Worm (Caenorhabditis elegans) whole organism, L1 larva: ENCODE data around the gene T14B1.1.

Experiments used
- C04F5.9 ChIP-seq: sonication (generic microtip); optimal IDR thresholded peaks from 2 replicates; lab custom pipeline; 2016; ENCODE audit warnings: missing genetic modification characterization, missing compliant biosample characterization
- C16A3.4 ChIP-seq: fragments of 150-350 bp; optimal IDR thresholded peaks from 2 replicates; lab custom pipeline; 2014; ENCODE audit warnings: missing biosample characterization, missing genetic modification characterization
- C34B4.2 ChIP-seq: sonication (generic microtip); optimal IDR thresholded peaks from 2 replicates; lab custom pipeline; 2017; ENCODE audit warnings: mild to moderate bottlenecking, missing genetic modification characterization, missing compliant biosample characterization
- aha-1 ChIP-seq: fragments of 150-350 bp; optimal IDR thresholded peaks from 2 replicates; lab custom pipeline; 2014; ENCODE audit warnings: missing biosample characterization, missing genetic modification characterization
- alr-1 ChIP-seq: fragments of 200-800 bp; sonication (Bioruptor generic); optimal IDR thresholded peaks from 2 replicates; lab custom pipeline; 2018; ENCODE audit warnings: borderline replicate concordance, mild to moderate bottlenecking, missing genetic modification characterization, missing compliant biosample characterization
- aly-2 ChIP-seq: fragments of 150-350 bp; optimal IDR thresholded peaks from 2 replicates; lab custom pipeline; 2014; ENCODE audit warnings: missing biosample characterization, missing genetic modification characterization
- ceh-63 ChIP-seq: fragments of 200-800 bp; sonication (Bioruptor generic); optimal IDR thresholded peaks from 2 replicates; lab custom pipeline; 2018; ENCODE audit warnings: mild to moderate bottlenecking, missing genetic modification characterization, missing compliant biosample characterization
- ceh-8 ChIP-seq: fragments of 200-800 bp; sonication (Bioruptor generic); optimal IDR thresholded peaks from 2 replicates; lab custom pipeline; 2018; ENCODE audit warnings: mild to moderate bottlenecking, missing genetic modification characterization, moderate library complexity, missing compliant biosample characterization
- ceh-82 ChIP-seq, 3 experiments: fragments of 150-350 bp in 1 of 3; sonication (generic microtip) in 2 of 3; optimal IDR thresholded peaks; 2 replicates each; lab custom pipeline; 2014 to 2017; ENCODE audit warnings: missing biosample characterization in 3 of 3, missing genetic modification characterization in 3 of 3
- ceh-88 ChIP-seq: fragments of 200-800 bp; sonication (Bioruptor generic); IDR thresholded peaks from 2 replicates; pipeline ENCODE4 v1.3.6; 2022; ENCODE audit warnings: missing genetic modification characterization, missing compliant biosample characterization
- ceh-90 ChIP-seq: sonication (generic microtip); optimal IDR thresholded peaks from 2 replicates; lab custom pipeline; 2016; ENCODE audit warnings: missing genetic modification characterization, missing compliant biosample characterization
- dsc-1 ChIP-seq: sonication (generic microtip); optimal IDR thresholded peaks from 2 replicates; lab custom pipeline; 2016; ENCODE audit warnings: mild to moderate bottlenecking, missing genetic modification characterization, missing compliant biosample characterization
- efl-1 ChIP-seq, 4 experiments: fragments of 150-350 bp; optimal IDR thresholded peaks in 3 of 4; peaks in 1 of 4; 1 replicate in 1 of 4; 2 replicates in 3 of 4; lab custom pipeline; 2014; ENCODE audit warnings: missing biosample characterization in 2 of 4, missing genetic modification characterization in 2 of 4, missing genetic modification reagents in 2 of 4
- egl-27 ChIP-seq, 2 experiments: fragments of 150-350 bp in 1 of 2; sonication (generic microtip); optimal IDR thresholded peaks; 3 replicates each; lab custom pipeline; 2017 to 2018; ENCODE audit warnings: missing biosample characterization in 2 of 2, missing genetic modification characterization in 2 of 2, missing genetic modification reagents in 2 of 2
- elt-2 ChIP-seq: sonication (generic microtip); optimal IDR thresholded peaks from 2 replicates; lab custom pipeline; 2016; ENCODE audit warnings: missing genetic modification characterization, mild to moderate bottlenecking, inconsistent platforms, missing compliant biosample characterization, missing genetic modification reagents
- elt-3 ChIP-seq, 6 experiments: fragments of 150-350 bp in 1 of 6; sonication (generic microtip); optimal IDR thresholded peaks; 2 replicates each; lab custom pipeline; 2017 to 2018; ENCODE audit warnings: missing biosample characterization in 6 of 6, missing genetic modification characterization in 6 of 6, inconsistent platforms in 1 of 6
- ets-5 ChIP-seq: fragments of 200-800 bp; sonication (Bioruptor generic); IDR thresholded peaks from 2 replicates; pipeline ENCODE4 v1.3.6; 2022; ENCODE audit warnings: missing genetic modification characterization, missing compliant biosample characterization
- fkh-10 ChIP-seq: sonication (generic microtip); optimal IDR thresholded peaks from 2 replicates; lab custom pipeline; 2017; ENCODE audit warnings: missing biosample characterization, missing genetic modification reagents, missing genetic modification characterization
- fkh-8 ChIP-seq: sonication (generic microtip); optimal IDR thresholded peaks from 2 replicates; lab custom pipeline; 2016; ENCODE audit warnings: mild to moderate bottlenecking, missing genetic modification characterization, missing compliant biosample characterization
- grh-1 ChIP-seq: fragments of 200-800 bp; sonication (Bioruptor generic); IDR thresholded peaks from 2 replicates; pipeline ENCODE4 v1.3.6; 2022; ENCODE audit warnings: missing genetic modification reagents, missing genetic modification characterization, missing compliant biosample characterization
- irx-1 ChIP-seq: sonication (generic microtip); optimal IDR thresholded peaks from 2 replicates; lab custom pipeline; 2016; ENCODE audit warnings: missing genetic modification characterization, missing compliant biosample characterization
- jun-1 ChIP-seq: fragments of 150-350 bp; optimal IDR thresholded peaks from 2 replicates; lab custom pipeline; 2014; ENCODE audit warnings: missing biosample characterization, missing genetic modification reagents, missing genetic modification characterization
- lin-14 ChIP-seq: fragments of 200-800 bp; sonication (Bioruptor generic); optimal IDR thresholded peaks from 2 replicates; lab custom pipeline; 2018; ENCODE audit warnings: mild to moderate bottlenecking, missing genetic modification characterization, moderate library complexity, missing compliant biosample characterization
- lin-35 ChIP-seq, 2 experiments: fragments of 150-350 bp; optimal IDR thresholded peaks; 2 replicates each; lab custom pipeline; 2014; ENCODE audit warnings: missing biosample characterization in 2 of 2, missing genetic modification characterization in 2 of 2, missing genetic modification reagents in 2 of 2
- lsy-2 ChIP-seq, 2 experiments: fragments of 150-350 bp; optimal IDR thresholded peaks; 2 replicates each; lab custom pipeline; 2014; ENCODE audit warnings: missing biosample characterization in 2 of 2, missing genetic modification characterization in 2 of 2
- mdl-1 ChIP-seq, 2 experiments: fragments of 150-350 bp; optimal IDR thresholded peaks; 2 replicates each; lab custom pipeline; 2014 to 2017; ENCODE audit warnings: missing biosample characterization in 2 of 2, missing genetic modification characterization in 2 of 2, inconsistent platforms in 1 of 2
- mep-1 ChIP-seq: fragments of 150-350 bp; optimal IDR thresholded peaks from 2 replicates; lab custom pipeline; 2014; ENCODE audit warnings: missing biosample characterization, missing genetic modification characterization
- nhr-12 ChIP-seq: sonication (generic microtip); optimal IDR thresholded peaks from 2 replicates; lab custom pipeline; 2017; ENCODE audit warnings: missing biosample characterization, missing genetic modification characterization
- nhr-20 ChIP-seq: sonication (generic microtip); optimal IDR thresholded peaks from 2 replicates; lab custom pipeline; 2016; ENCODE audit warnings: mild to moderate bottlenecking, missing genetic modification characterization, missing compliant biosample characterization
- nhr-237 ChIP-seq: fragments of 150-350 bp; optimal IDR thresholded peaks from 2 replicates; lab custom pipeline; 2014; ENCODE audit warnings: missing biosample characterization, missing genetic modification characterization
- nhr-28 ChIP-seq: fragments of 150-350 bp; optimal IDR thresholded peaks from 2 replicates; lab custom pipeline; 2014; ENCODE audit warnings: missing biosample characterization, missing genetic modification characterization
- nhr-71 ChIP-seq: sonication (generic microtip); optimal IDR thresholded peaks from 2 replicates; lab custom pipeline; 2016; ENCODE audit warnings: mild to moderate bottlenecking, missing genetic modification characterization, moderate library complexity, missing compliant biosample characterization
- nhr-85 ChIP-seq: sonication (generic microtip); peaks from one replicate; lab custom pipeline; 2016; ENCODE audit warnings: missing genetic modification characterization, inconsistent platforms, missing compliant biosample characterization
- nhr-90 ChIP-seq: sonication (generic microtip); optimal IDR thresholded peaks from 2 replicates; lab custom pipeline; 2016; ENCODE audit warnings: mild to moderate bottlenecking, missing genetic modification characterization, missing compliant biosample characterization; ENCODE audit not compliant: poor library complexity
- pag-3 ChIP-seq: sonication (generic microtip); optimal IDR thresholded peaks from 2 replicates; lab custom pipeline; 2017; ENCODE audit warnings: missing genetic modification characterization, mild to moderate bottlenecking, missing compliant biosample characterization, antibody characterized with exemption, borderline replicate concordance; ENCODE audit not compliant: insufficient read depth
- rnt-1 ChIP-seq: sonication (generic microtip); optimal IDR thresholded peaks from 2 replicates; lab custom pipeline; 2016; ENCODE audit warnings: mild to moderate bottlenecking, missing genetic modification characterization, moderate library complexity, missing compliant biosample characterization
- sox-4 ChIP-seq: sonication (generic microtip); optimal IDR thresholded peaks from 2 replicates; lab custom pipeline; 2016; ENCODE audit warnings: missing genetic modification characterization, missing compliant biosample characterization
- sptf-1 ChIP-seq: fragments of 150-350 bp; optimal IDR thresholded peaks from 2 replicates; lab custom pipeline; 2014; ENCODE audit warnings: missing biosample characterization, missing genetic modification characterization
- tlp-1 ChIP-seq: fragments of 150-350 bp; optimal IDR thresholded peaks from 2 replicates; lab custom pipeline; 2014; ENCODE audit warnings: missing biosample characterization, missing genetic modification characterization
- unc-30 ChIP-seq: sonication (generic microtip); optimal IDR thresholded peaks from 2 replicates; lab custom pipeline; 2017; ENCODE audit warnings: missing biosample characterization, missing genetic modification characterization
- zag-1 ChIP-seq: fragments of 150-350 bp; optimal IDR thresholded peaks from 2 replicates; lab custom pipeline; 2014; ENCODE audit warnings: missing biosample characterization, missing genetic modification characterization
- zip-4 ChIP-seq: fragments of 200-800 bp; sonication (Bioruptor generic); optimal IDR thresholded peaks from 2 replicates; lab custom pipeline; 2018; ENCODE audit warnings: mild to moderate bottlenecking, missing genetic modification characterization, moderate library complexity, missing compliant biosample characterization
- ztf-11 ChIP-seq, 2 experiments: sonication (generic microtip); optimal IDR thresholded peaks; 2 replicates each; lab custom pipeline; 2016 to 2017; ENCODE audit warnings: missing genetic modification characterization in 2 of 2, missing biosample characterization in 1 of 2, missing compliant biosample characterization in 1 of 2

Gene T14B1.1

DNA sequence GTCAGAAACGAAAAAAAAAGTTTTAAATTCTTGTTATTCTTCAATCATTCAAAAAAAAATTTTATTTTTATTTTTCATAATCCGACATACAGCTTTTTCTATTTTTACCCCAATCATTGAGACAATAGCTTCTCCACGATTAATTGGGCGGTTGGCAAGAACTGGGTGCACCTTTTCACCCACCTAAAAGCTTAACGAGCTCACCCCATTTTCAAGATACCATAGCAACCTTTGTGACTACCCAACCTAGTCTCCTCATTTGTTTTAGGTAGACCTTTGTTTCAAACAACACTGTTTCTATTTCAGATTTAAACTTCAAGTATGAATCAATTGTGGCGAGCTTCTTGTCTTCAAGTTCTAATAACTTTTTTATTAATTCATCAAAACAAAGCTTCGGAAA lies 29.8 kb upstream of the T14B1.1 start, which contains the start of gene dyf-7:
Gene dyf-7, plus strand, starts transcription at position 301 of the 400 bp plus-strand sequence.
- TF ChIP-seq ceh-88 (GFP tag; lab: Robert Waterston, UW) (no peak), sox-4 (tag; lab: Kevin White, UChicago) (no peak), nhr-12 (tag; lab: Kevin White, UChicago) (no peak), dsc-1 (no peak), egl-27 (tag; optimal IDR thresholded peaks at IDR 0.05; lab: Kevin White, UChicago) (no peak), C04F5.9 (tag; lab: Kevin White, UChicago) (no peak), alr-1 (tag; lab: Kevin White, UChicago) (no peak), ceh-90 (tag; lab: Kevin White, UChicago) (no peak), grh-1 (GFP tag; lab: Robert Waterston, UW) (no peak), lin-35 (GFP tag; optimal IDR thresholded peaks at IDR 0.05; lab: Kevin White, UChicago) (no peak), elt-3 (tag; optimal IDR thresholded peaks at IDR 0.05; lab: Kevin White, UChicago) (no peak), nhr-28 (no peak), ceh-82 (tag; optimal IDR thresholded peaks at IDR 0.05; lab: Kevin White, UChicago) (no peak), nhr-20 (tag; lab: Kevin White, UChicago) (no peak), irx-1 (no peak), aha-1 (no peak), ceh-8 (GFP tag; lab: Kevin White, UChicago) (no peak), fkh-8 (tag; lab: Kevin White, UChicago) (no peak)

DNA sequence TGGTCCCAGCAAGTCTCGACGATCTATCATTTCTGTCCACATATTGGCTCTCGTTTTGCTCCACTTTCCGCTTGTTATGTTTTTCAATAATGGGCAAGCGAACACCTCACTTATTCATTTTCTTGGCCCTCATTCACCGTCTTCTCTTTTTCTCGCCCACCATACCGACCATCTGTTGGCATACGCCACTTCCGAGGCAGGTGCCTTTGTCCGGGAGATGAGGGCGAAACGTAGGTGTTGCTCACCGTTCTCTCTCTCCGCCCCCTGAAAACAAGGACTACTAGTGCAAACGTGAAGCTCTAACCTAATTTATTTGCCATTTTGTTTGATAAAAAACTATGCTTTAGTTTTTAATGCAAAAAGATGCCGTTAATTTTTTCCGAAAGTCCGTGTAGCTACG lies 29.1 kb upstream of the T14B1.1 start:
- TF ChIP-seq efl-1 (optimal IDR thresholded peaks at IDR 0.05; lab: Kevin White, UChicago) (no peak), efl-1 (GFP tag; optimal IDR thresholded peaks at IDR 0.05 in 1 of 2; lab: Kevin White, UChicago) (no peak), ceh-63 (GFP tag; lab: Kevin White, UChicago) (no peak), dsc-1 (no peak), sptf-1 (no peak), fkh-8 (tag; lab: Kevin White, UChicago) (no peak), ets-5 (GFP tag; lab: Robert Waterston, UW) (no peak), nhr-28 (no peak), nhr-237 (no peak), nhr-90 (tag; lab: Kevin White, UChicago) (no peak), zag-1 (tag; lab: Kevin White, UChicago) (no peak), lin-35 (GFP tag; optimal IDR thresholded peaks at IDR 0.05; lab: Kevin White, UChicago) (no peak)

- TF ChIP-seq ceh-82 (tag; optimal IDR thresholded peaks at IDR 0.05; lab: Kevin White, UChicago) (no peak), aly-2 (tag; lab: Kevin White, UChicago) (no peak), mep-1 (tag; lab: Kevin White, UChicago) (no peak), dsc-1 (peak; percentile 72), pag-3 (tag; lab: Kevin White, UChicago) (no peak), nhr-85 (tag; lab: Kevin White, UChicago) (no peak), ztf-11 (tag; optimal IDR thresholded peaks at IDR 0.05; lab: Kevin White, UChicago) (no peak)
These were observed 21.9 kb upstream of the T14B1.1 start, which contains the start of gene npr-18 for ce11 chrX:9690445-9690844. npr-18 (plus strand) TSS chrX:9690745.

- TF ChIP-seq elt-2 (tag; lab: Kevin White, UChicago) (peak; percentile 83), zip-4 (no peak), C16A3.4 (tag; lab: Kevin White, UChicago) (no peak), jun-1 (tag; lab: Kevin White, UChicago) (no peak), unc-30 (tag; lab: Kevin White, UChicago) (no peak), efl-1 (optimal IDR thresholded peaks at IDR 0.05; lab: Kevin White, UChicago) (no peak), efl-1 (GFP tag; optimal IDR thresholded peaks at IDR 0.05 in 1 of 2; lab: Kevin White, UChicago) (peak in 1 of 2 experiments; percentile 85), fkh-10 (GFP tag; lab: Kevin White, UChicago) (no peak), lsy-2 (tag; optimal IDR thresholded peaks at IDR 0.05; lab: Kevin White, UChicago) (no peak), nhr-71 (no peak), C04F5.9 (tag; lab: Kevin White, UChicago) (no peak), ceh-8 (GFP tag; lab: Kevin White, UChicago) (no peak), rnt-1 (tag; lab: Kevin White, UChicago) (no peak), lin-14 (GFP tag; lab: Kevin White, UChicago) (peak; percentile 23), mdl-1 (tag; optimal IDR thresholded peaks at IDR 0.05; lab: Kevin White, UChicago) (no peak), tlp-1 (tag; lab: Kevin White, UChicago) (peak; percentile 25), C34B4.2 (tag; lab: Kevin White, UChicago) (no peak)
These were observed 18.7 kb upstream of the T14B1.1 start for ce11 chrX:9687264-9687663.
